Worm (Caenorhabditis elegans) whole organism, late embryonic: Measurements from ENCODE around the gene C52B9.4.

ENCODE experiments used
- F13H6.1 ChIP-seq: sonication (generic microtip); optimal IDR thresholded peaks from 2 replicates; lab custom pipeline; 2016; ENCODE audit warnings: missing genetic modification characterization, missing compliant biosample characterization
- K09A11.1 ChIP-seq: sonication (generic microtip); optimal IDR thresholded peaks from 2 replicates; lab custom pipeline; 2017; ENCODE audit warnings: antibody characterized with exemption, mild to moderate bottlenecking, missing genetic modification characterization, missing compliant biosample characterization; ENCODE audit not compliant: insufficient read depth
- ceh-14 ChIP-seq: sonication (generic microtip); optimal IDR thresholded peaks from 2 replicates; lab custom pipeline; 2016; ENCODE audit warnings: missing genotype, missing genetic modification characterization, missing compliant biosample characterization
- dve-1 ChIP-seq: sonication (generic microtip); optimal IDR thresholded peaks from 2 replicates; lab custom pipeline; 2017; ENCODE audit warnings: antibody characterized with exemption, mild to moderate bottlenecking, missing genetic modification characterization, missing compliant biosample characterization
- elt-2 ChIP-seq: sonication (generic microtip); optimal IDR thresholded peaks from 2 replicates; lab custom pipeline; 2016; ENCODE audit warnings: missing genetic modification reagents, missing genetic modification characterization, missing compliant biosample characterization
- lin-11 ChIP-seq: fragments of 200-800 bp; sonication (Bioruptor generic); optimal IDR thresholded peaks from 2 replicates; lab custom pipeline; 2018; ENCODE audit warnings: mild to moderate bottlenecking, missing genetic modification characterization, missing compliant biosample characterization
- nfya-1 ChIP-seq: sonication (generic microtip); optimal IDR thresholded peaks from 2 replicates; lab custom pipeline; 2017; ENCODE audit warnings: missing genetic modification characterization, mild to moderate bottlenecking, missing compliant biosample characterization, antibody characterized with exemption, moderate library complexity
- pha-4 ChIP-seq: fragments of 150-350 bp; optimal IDR thresholded peaks from 2 replicates; lab custom pipeline; 2018; ENCODE audit warnings: missing biosample characterization, missing genetic modification reagents, missing genetic modification characterization
- unc-3 ChIP-seq, 2 experiments: fragments of 200-800 bp in 1 of 2; sonication (Bioruptor generic) in 1 of 2; sonication (generic microtip) in 1 of 2; conservative IDR thresholded peaks in 1 of 2; optimal IDR thresholded peaks in 1 of 2; 2 replicates each; pipeline versions ENCODE4 v1.3.6 to Lab custom; 2016 to 2022; ENCODE audit warnings: missing compliant biosample characterization in 2 of 2, missing genetic modification characterization in 2 of 2, missing genetic modification reagents in 1 of 2

ce11 chrX:4285669-4286174 lies 25.3 kb downstream of the C52B9.4 start, which contains the start of gene cka-2:
- TF ChIP-seq K09A11.1 (tag; lab: Kevin White, UChicago) = no peak
- no peak for TF ChIP-seq ceh-14
- TF ChIP-seq dve-1 = no peak
- TF ChIP-seq pha-4 (tag; lab: Kevin White, UChicago) = no peak
- TF ChIP-seq elt-2 (tag; lab: Kevin White, UChicago) = no peak
- TF ChIP-seq unc-3 (GFP tag; conservative IDR thresholded peaks at IDR 0.05; lab: Robert Waterston, UW) = no peak
- no peak for TF ChIP-seq unc-3 (tag; optimal IDR thresholded peaks at IDR 0.05; lab: Kevin White, UChicago)
- TF ChIP-seq F13H6.1 = no peak
- no peak for TF ChIP-seq lin-11
- no peak for TF ChIP-seq nfya-1 (tag; lab: Kevin White, UChicago)
